Fruit fly (Drosophila melanogaster): ENCODE data around the gene Pglym78.

Gene Pglym78

DNA sequence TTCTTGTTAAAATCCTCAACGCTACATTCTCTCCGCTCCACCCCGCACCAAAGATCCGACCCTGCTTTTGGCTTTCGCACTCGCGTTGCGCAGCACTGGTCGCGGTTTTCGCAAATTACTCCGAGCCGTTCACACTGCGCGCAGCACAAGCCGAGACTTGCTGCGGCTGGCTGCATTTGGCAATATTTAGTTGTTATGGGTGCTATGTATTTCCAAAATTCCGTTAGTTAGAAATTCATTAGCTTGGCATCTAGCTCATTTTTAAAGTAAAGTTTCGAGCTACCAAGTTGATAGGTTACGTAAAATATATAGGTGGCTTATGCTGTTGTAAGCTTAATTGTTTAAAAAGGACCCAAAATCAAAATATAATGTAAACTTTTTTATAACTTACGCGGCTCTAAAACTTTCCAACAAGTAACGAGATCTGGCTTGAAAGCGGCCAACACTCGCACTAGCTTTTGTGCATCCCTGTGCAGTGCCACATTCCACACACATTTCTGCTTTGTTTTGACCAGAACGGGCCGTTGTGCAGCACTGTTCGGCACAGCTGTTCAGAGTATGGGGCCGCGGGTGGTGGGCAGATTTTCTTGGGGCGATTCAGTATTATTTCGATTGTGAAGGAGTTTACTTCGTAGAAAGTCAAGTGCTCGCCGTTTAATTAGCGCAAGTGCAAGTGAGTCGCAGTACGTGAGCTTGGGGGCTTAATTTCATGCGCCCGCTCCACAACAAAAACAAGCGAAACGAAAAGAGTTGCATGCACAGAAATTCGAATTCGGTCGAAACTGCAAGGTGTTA lies 25.0 kb upstream of the Pglym78 start, which contains the start of the genes yem and Ctl2 (continued):
- peak; percentile 39; the same call in 2 of the 3 replicates for TF ChIP-seq croc (GFP tag; conservative IDR thresholded peaks at IDR 0.05)
- peak; percentile 68 for TF ChIP-seq Lhr (GFP tag; optimal IDR thresholded peaks at IDR 0.05)
- no peak for TF ChIP-seq CG33557 (GFP tag; optimal IDR thresholded peaks at IDR 0.05)
- 0 out of 2 replicates have a peak, but pooled peaks have one; percentile 8 for TF ChIP-seq Atf6 (GFP tag; IDR thresholded peaks at IDR 0.05)
- peak; percentile 83 for TF ChIP-seq pum (GFP tag; optimal IDR thresholded peaks at IDR 0.05)
- no peak for TF ChIP-seq Hmx (GFP tag; optimal IDR thresholded peaks at IDR 0.05)
- peak; percentile 32 for TF ChIP-seq CG18011 (GFP tag; optimal IDR thresholded peaks at IDR 0.05)
- TF ChIP-seq CG11247 (GFP tag; IDR thresholded peaks at IDR 0.05): peak; percentile 50
- TF ChIP-seq jumu (GFP tag; optimal IDR thresholded peaks at IDR 0.05): peak; percentile 80
- no peak for TF ChIP-seq Spps (tag; optimal IDR thresholded peaks at IDR 0.05)
- TF ChIP-seq vnd (GFP tag; IDR thresholded peaks at IDR 0.05; ENCODE audit: partially characterized antibody): no peak
- peak; percentile 37 for TF ChIP-seq CG1529 (GFP tag; optimal IDR thresholded peaks at IDR 0.05)
- TF ChIP-seq Xrp1 (GFP tag; IDR thresholded peaks at IDR 0.05): no peak
- no peak for TF ChIP-seq Sox100B (GFP tag; optimal IDR thresholded peaks at IDR 0.05)
- peak; percentile 65 for TF ChIP-seq CG4404 (GFP tag; IDR thresholded peaks at IDR 0.05)
- TF ChIP-seq cato (GFP tag; optimal IDR thresholded peaks at IDR 0.05; ENCODE audit: borderline replicate concordance): peak; percentile 57
- TF ChIP-seq CTCF (GFP tag; optimal IDR thresholded peaks at IDR 0.05): no peak
- peak; percentile 100 for TF ChIP-seq sd (tag; optimal IDR thresholded peaks at IDR 0.05)
- no peak for TF ChIP-seq CkIIα-i1 (GFP tag; IDR thresholded peaks at IDR 0.05)
- peak; percentile 6 for TF ChIP-seq CG2202 (tag; optimal IDR thresholded peaks at IDR 0.05)
- peak; percentile 45 for TF ChIP-seq her (GFP tag; optimal IDR thresholded peaks at IDR 0.05)
- no peak for TF ChIP-seq unpg (GFP tag; optimal IDR thresholded peaks at IDR 0.05)
- peak; percentile 13 for TF ChIP-seq CG31365 (tag; optimal IDR thresholded peaks at IDR 0.05)
- no peak for TF ChIP-seq dati (GFP tag; IDR thresholded peaks at IDR 0.05)
- peak; percentile 71 for TF ChIP-seq sisA (GFP tag; IDR thresholded peaks at IDR 0.05)
- TF ChIP-seq CG17829 (tag; optimal IDR thresholded peaks at IDR 0.05): peak; percentile 72
- peak; percentile 76 for TF ChIP-seq chn (GFP tag; optimal IDR thresholded peaks at IDR 0.05)
- TF ChIP-seq p53 (GFP tag; optimal IDR thresholded peaks at IDR 0.05): peak; percentile 63
- TF ChIP-seq CG7839 (tag; optimal IDR thresholded peaks at IDR 0.05): peak; percentile 59
- TF ChIP-seq Tbp (GFP tag; optimal IDR thresholded peaks at IDR 0.05): peak; percentile 24
- TF ChIP-seq hb (GFP tag; IDR thresholded peaks at IDR 0.05; ENCODE audit: partially characterized antibody): no peak
- peak; percentile 71 for TF ChIP-seq gem (tag; optimal IDR thresholded peaks at IDR 0.05)
- peak; percentile 95 for TF ChIP-seq CG7928 (GFP tag; optimal IDR thresholded peaks at IDR 0.05)
- no peak for TF ChIP-seq cg (GFP tag; optimal IDR thresholded peaks at IDR 0.05)
- TF ChIP-seq Oli (tag; optimal IDR thresholded peaks at IDR 0.05): peak; percentile 51
- TF ChIP-seq CG17612 (GFP tag; IDR thresholded peaks at IDR 0.05): peak; percentile 32; the same call in 1 of the 2 replicates
- peak; percentile 89 for TF ChIP-seq CG17361 (GFP tag; IDR thresholded peaks at IDR 0.05)
- TF ChIP-seq CG3163 (GFP tag; optimal IDR thresholded peaks at IDR 0.05): peak; percentile 72
- peak; percentile 83 for TF ChIP-seq CG12155 (GFP tag; optimal IDR thresholded peaks at IDR 0.05)
- no peak; the same call in 1 of the 2 replicates for TF ChIP-seq Taf1 (GFP tag; IDR thresholded peaks at IDR 0.05)
- peak; percentile 48 for TF ChIP-seq CG10366 (GFP tag; IDR thresholded peaks at IDR 0.05)
- TF ChIP-seq corto (GFP tag; optimal IDR thresholded peaks at IDR 0.05): no peak
- TF ChIP-seq Optix (GFP tag; IDR thresholded peaks at IDR 0.05): no peak
- TF ChIP-seq Hr51 (GFP tag; optimal IDR thresholded peaks at IDR 0.05): peak; percentile 58 to 86
- peak; percentile 73 for TF ChIP-seq pzg (GFP tag; optimal IDR thresholded peaks at IDR 0.05)
- TF ChIP-seq slou (GFP tag; optimal IDR thresholded peaks at IDR 0.05): peak; percentile 59
- no peak for TF ChIP-seq Nf-YA (GFP tag; IDR thresholded peaks at IDR 0.05)
- no peak for TF ChIP-seq zf30C (GFP tag; optimal IDR thresholded peaks at IDR 0.05)
- TF ChIP-seq CG18619 (GFP tag; optimal IDR thresholded peaks at IDR 0.05): peak; percentile 79
- TF ChIP-seq jigr1 (GFP tag; IDR thresholded peaks at IDR 0.05): peak; percentile 68; the same call in 2 of the 3 replicates

All from whole organism, embryonic.